Fruit fly (Drosophila melanogaster) whole organism, embryonic: Measurements from ENCODE around the gene CG13659.
A peak's percentile ranks its signal among the peaks of the same experiment; 100 is the strongest.

Experiments
- Asciz ChIP-seq: fragments of 200-800 bp; sonication (Bioruptor generic); optimal IDR thresholded peaks from 2 replicates; lab custom pipeline; 2017; ENCODE audit warnings: missing biosample characterization, mild to moderate bottlenecking, missing genetic modification characterization, missing genetic modification reagents
- Atf-2 ChIP-seq: fragments of 200-800 bp; sonication (Bioruptor generic); optimal IDR thresholded peaks from 2 replicates; lab custom pipeline; 2016; ENCODE audit warnings: missing biosample characterization, missing genetic modification characterization
- CG11696 ChIP-seq: fragments of 200-800 bp; sonication (Bioruptor generic); IDR thresholded peaks from 2 replicates; pipeline ENCODE4 v1.3.6; 2022; ENCODE audit warnings: missing biosample characterization, missing genetic modification characterization
- CG12155 ChIP-seq: fragments of 200-800 bp; sonication (Bioruptor generic); optimal IDR thresholded peaks from 3 replicates; lab custom pipeline; 2016; ENCODE audit warnings: missing biosample characterization, missing genetic modification characterization
- CG13624 ChIP-seq: fragments of 200-800 bp; sonication (Bioruptor generic); optimal IDR thresholded peaks from 2 replicates; lab custom pipeline; 2016; ENCODE audit warnings: missing biosample characterization, missing genetic modification characterization
- CG15479 ChIP-seq: fragments of 200-800 bp; sonication (Bioruptor generic); optimal IDR thresholded peaks from 3 replicates; lab custom pipeline; 2019; ENCODE audit warnings: missing biosample characterization, mild to moderate bottlenecking, missing genetic modification characterization, moderate library complexity
- CG1647 ChIP-seq: fragments of 200-800 bp; sonication (Bioruptor generic); optimal IDR thresholded peaks from 3 replicates; lab custom pipeline; 2016; ENCODE audit warnings: missing biosample characterization, missing genetic modification characterization
- CG16779 ChIP-seq: fragments of 200-800 bp; sonication (Bioruptor generic); IDR thresholded peaks from 2 replicates; pipeline ENCODE4 v1.3.6; 2022; ENCODE audit warnings: missing biosample characterization, missing genetic modification characterization
- CG16813 ChIP-seq: fragments of 200-800 bp; sonication (Bioruptor generic); IDR thresholded peaks from 3 replicates; pipeline ENCODE4 v1.3.6; 2022; ENCODE audit warnings: missing biosample characterization, missing genetic modification characterization; ENCODE audit not compliant: partially characterized antibody
- CG30403 ChIP-seq: fragments of 200-800 bp; sonication (Bioruptor generic); optimal IDR thresholded peaks from 3 replicates; lab custom pipeline; 2016; ENCODE audit warnings: missing biosample characterization, missing genetic modification characterization
- CG31365 ChIP-seq: fragments of 200-800 bp; sonication (Bioruptor generic); optimal IDR thresholded peaks from 2 replicates; lab custom pipeline; 2018; ENCODE audit warnings: missing biosample characterization, mild to moderate bottlenecking, missing genetic modification characterization
- CG32767 ChIP-seq: fragments of 200-800 bp; sonication (Bioruptor generic); IDR thresholded peaks from 2 replicates; pipeline ENCODE4 v1.3.6; 2022; ENCODE audit warnings: missing biosample characterization, missing genetic modification characterization
- CG34224 ChIP-seq: fragments of 200-800 bp; sonication (Bioruptor generic); IDR thresholded peaks from 3 replicates; pipeline ENCODE4 v1.3.6; 2022; ENCODE audit warnings: missing biosample characterization, missing genetic modification characterization; ENCODE audit not compliant: partially characterized antibody
- CG34422 ChIP-seq: fragments of 200-800 bp; sonication (Bioruptor generic); IDR thresholded peaks from 3 replicates; pipeline ENCODE4 v1.3.6; 2022; ENCODE audit warnings: missing biosample characterization, missing genetic modification characterization
- CG43689 ChIP-seq: fragments of 200-800 bp; sonication (Bioruptor generic); IDR thresholded peaks from 2 replicates; pipeline ENCODE4 v1.3.6; 2022; ENCODE audit warnings: missing biosample characterization, missing genetic modification characterization
- CG4730 ChIP-seq: fragments of 200-800 bp; sonication (Bioruptor generic); IDR thresholded peaks from 2 replicates; pipeline ENCODE4 v1.3.6; 2022; ENCODE audit warnings: missing biosample characterization, missing genetic modification characterization
- CG7556 ChIP-seq: fragments of 200-800 bp; sonication (Bioruptor generic); optimal IDR thresholded peaks from 2 replicates; lab custom pipeline; 2017; ENCODE audit warnings: missing biosample characterization, mild to moderate bottlenecking, missing genetic modification characterization
- CG8924 ChIP-seq: fragments of 200-800 bp; optimal IDR thresholded peaks from 3 replicates; lab custom pipeline; 2019; ENCODE audit warnings: missing biosample characterization, mild to moderate bottlenecking, missing genetic modification characterization, moderate library complexity
- CTCF ChIP-seq: fragments of 200-800 bp; sonication (Bioruptor generic); optimal IDR thresholded peaks from 2 replicates; lab custom pipeline; 2017; ENCODE audit warnings: missing biosample characterization, mild to moderate bottlenecking, missing genetic modification characterization, moderate library complexity
- HLH3B ChIP-seq: fragments of 200-800 bp; sonication (Bioruptor generic); IDR thresholded peaks from 2 replicates; pipeline ENCODE4 v1.3.6; 2022; ENCODE audit warnings: missing biosample characterization, missing genetic modification characterization
- Kr ChIP-seq: fragments of 200-800 bp; sonication (Bioruptor generic); optimal IDR thresholded peaks from 2 replicates; lab custom pipeline; 2017; ENCODE audit warnings: missing biosample characterization, mild to moderate bottlenecking, missing genetic modification characterization
- Lhr ChIP-seq: fragments of 200-800 bp; sonication (Bioruptor generic); optimal IDR thresholded peaks from 3 replicates; lab custom pipeline; 2017; ENCODE audit warnings: mild to moderate bottlenecking, missing biosample characterization, missing genetic modification reagents, missing genetic modification characterization
- Lpt ChIP-seq: fragments of >200 bp; optimal IDR thresholded peaks from 2 replicates; lab custom pipeline; 2018; ENCODE audit warnings: missing biosample characterization, missing genetic modification characterization
- Myb ChIP-seq: fragments of 200-800 bp; sonication (Bioruptor generic); optimal IDR thresholded peaks from 2 replicates; lab custom pipeline; 2016; ENCODE audit warnings: missing biosample characterization, missing genetic modification characterization
- Ravus ChIP-seq: fragments of 200-800 bp; sonication (Bioruptor generic); IDR thresholded peaks from 2 replicates; pipeline ENCODE4 v1.3.6; 2022; ENCODE audit warnings: missing biosample characterization, missing genetic modification characterization
- Scr ChIP-seq: fragments of 200-800 bp; sonication (Bioruptor generic); IDR thresholded peaks from 2 replicates; pipeline ENCODE4 v1.3.6; 2022; ENCODE audit warnings: missing biosample characterization, missing genetic modification characterization; ENCODE audit not compliant: partially characterized antibody
- Sry-β ChIP-seq: fragments of 200-800 bp; sonication (Bioruptor generic); optimal IDR thresholded peaks from 2 replicates; lab custom pipeline; 2018; ENCODE audit warnings: missing biosample characterization, mild to moderate bottlenecking, missing genetic modification characterization, moderate library complexity
- Sry-δ ChIP-seq: fragments of 200-800 bp; sonication (Bioruptor generic); optimal IDR thresholded peaks from 2 replicates; lab custom pipeline; 2016; ENCODE audit warnings: missing biosample characterization, missing genetic modification characterization
- Stat92E ChIP-seq, 3 experiments: fragments of >200 bp in 2 of 3; fragments of 200-800 bp in 1 of 3; sonication (Bioruptor generic) in 1 of 3; optimal IDR thresholded peaks; 2 replicates each; lab custom pipeline; 2017 to 2019; ENCODE audit warnings: missing biosample characterization in 3 of 3, missing genetic modification characterization in 3 of 3, mild to moderate bottlenecking in 1 of 3, moderate library complexity in 1 of 3
- az2 ChIP-seq: fragments of 200-800 bp; sonication (Bioruptor generic); optimal IDR thresholded peaks from 3 replicates; lab custom pipeline; 2016; ENCODE audit warnings: missing biosample characterization, missing genetic modification characterization
- btn ChIP-seq: fragments of 200-800 bp; sonication (Bioruptor generic); optimal IDR thresholded peaks from 2 replicates; lab custom pipeline; 2016; ENCODE audit warnings: missing biosample characterization, missing genetic modification characterization
- cato ChIP-seq: fragments of 200-800 bp; sonication (Bioruptor generic); optimal IDR thresholded peaks from 2 replicates; lab custom pipeline; 2016; ENCODE audit warnings: missing biosample characterization, missing genetic modification characterization, borderline replicate concordance
- caup ChIP-seq: fragments of 200-800 bp; sonication (Bioruptor generic); optimal IDR thresholded peaks from 3 replicates; lab custom pipeline; 2017; ENCODE audit warnings: missing biosample characterization, mild to moderate bottlenecking, missing genetic modification characterization, moderate library complexity; ENCODE audit not compliant: severe bottlenecking
- cg ChIP-seq: fragments of 200-800 bp; sonication (Bioruptor generic); optimal IDR thresholded peaks from 3 replicates; lab custom pipeline; 2019; ENCODE audit warnings: missing biosample characterization, mild to moderate bottlenecking, missing genetic modification characterization, moderate library complexity
- dati ChIP-seq: fragments of 200-800 bp; sonication (Bioruptor generic); IDR thresholded peaks from 2 replicates; pipeline ENCODE4 v1.3.6; 2022; ENCODE audit warnings: missing biosample characterization, missing genetic modification characterization
- emc ChIP-seq: fragments of 200-800 bp; sonication (Bioruptor generic); optimal IDR thresholded peaks from 2 replicates; lab custom pipeline; 2016; ENCODE audit warnings: missing biosample characterization, missing genetic modification characterization
- en ChIP-seq: fragments of 200-800 bp; sonication (Bioruptor generic); optimal IDR thresholded peaks from 2 replicates; lab custom pipeline; 2016; ENCODE audit warnings: missing biosample characterization, missing genetic modification characterization
- exex ChIP-seq: fragments of 200-800 bp; sonication (Bioruptor generic); optimal IDR thresholded peaks from 4 replicates; lab custom pipeline; 2018; ENCODE audit warnings: missing biosample characterization, mild to moderate bottlenecking, missing genetic modification characterization, moderate library complexity
- fd3F ChIP-seq: fragments of 200-800 bp; sonication (Bioruptor generic); optimal IDR thresholded peaks from 2 replicates; lab custom pipeline; 2018; ENCODE audit warnings: missing biosample characterization, mild to moderate bottlenecking, missing genetic modification characterization, moderate library complexity
- gcm2 ChIP-seq: fragments of 200-800 bp; sonication (Bioruptor generic); optimal IDR thresholded peaks from 2 replicates; lab custom pipeline; 2016; ENCODE audit warnings: missing biosample characterization, missing genetic modification characterization
- hth ChIP-seq: fragments of >200 bp; optimal IDR thresholded peaks from 2 replicates; lab custom pipeline; 2017; ENCODE audit warnings: inconsistent platforms
- mam ChIP-seq: fragments of 200-800 bp; sonication (Bioruptor generic); optimal IDR thresholded peaks from 3 replicates; lab custom pipeline; 2016; ENCODE audit warnings: missing biosample characterization, missing genetic modification characterization
- repo ChIP-seq: fragments of 200-800 bp; sonication (Bioruptor generic); optimal IDR thresholded peaks from 2 replicates; lab custom pipeline; 2016; ENCODE audit warnings: missing biosample characterization, missing genetic modification characterization
- so ChIP-seq: fragments of 200-800 bp; sonication (Bioruptor generic); IDR thresholded peaks from 3 replicates; pipeline ENCODE4 v1.3.6; 2022; ENCODE audit warnings: missing biosample characterization, missing genetic modification characterization
- sqz ChIP-seq: fragments of 200-800 bp; sonication (Bioruptor generic); optimal IDR thresholded peaks from 3 replicates; lab custom pipeline; 2018; ENCODE audit warnings: missing biosample characterization, mild to moderate bottlenecking, missing genetic modification characterization
- stwl ChIP-seq: fragments of 200-800 bp; sonication (Bioruptor generic); optimal IDR thresholded peaks from 3 replicates; lab custom pipeline; 2018; ENCODE audit warnings: missing biosample characterization, mild to moderate bottlenecking, missing genetic modification characterization, moderate library complexity
- sug ChIP-seq: fragments of 200-800 bp; optimal IDR thresholded peaks from 2 replicates; lab custom pipeline; 2019; ENCODE audit warnings: missing biosample characterization, mild to moderate bottlenecking, missing genetic modification characterization, moderate library complexity
- tll ChIP-seq, 2 experiments: fragments of 200-800 bp in 1 of 2; fragments of >200 bp in 1 of 2; sonication (Bioruptor generic) in 1 of 2; optimal IDR thresholded peaks; 2 replicates each; lab custom pipeline; 2017 to 2019; ENCODE audit warnings: missing biosample characterization in 2 of 2, missing genetic modification characterization in 2 of 2, mild to moderate bottlenecking in 1 of 2, moderate library complexity in 1 of 2
- twi ChIP-seq: fragments of 200-800 bp; optimal IDR thresholded peaks from 2 replicates; lab custom pipeline; 2019; ENCODE audit warnings: missing biosample characterization, mild to moderate bottlenecking, missing genetic modification characterization, moderate library complexity
- vfl ChIP-seq: fragments of 200-800 bp; sonication (Bioruptor generic); optimal IDR thresholded peaks from 2 replicates; lab custom pipeline; 2016; ENCODE audit warnings: missing biosample characterization, missing genetic modification characterization
- zen ChIP-seq: fragments of 200-800 bp; sonication (Bioruptor generic); optimal IDR thresholded peaks from 3 replicates; lab custom pipeline; 2018; ENCODE audit warnings: missing biosample characterization, mild to moderate bottlenecking, missing genetic modification characterization, moderate library complexity

CG13659 gene

DNA sequence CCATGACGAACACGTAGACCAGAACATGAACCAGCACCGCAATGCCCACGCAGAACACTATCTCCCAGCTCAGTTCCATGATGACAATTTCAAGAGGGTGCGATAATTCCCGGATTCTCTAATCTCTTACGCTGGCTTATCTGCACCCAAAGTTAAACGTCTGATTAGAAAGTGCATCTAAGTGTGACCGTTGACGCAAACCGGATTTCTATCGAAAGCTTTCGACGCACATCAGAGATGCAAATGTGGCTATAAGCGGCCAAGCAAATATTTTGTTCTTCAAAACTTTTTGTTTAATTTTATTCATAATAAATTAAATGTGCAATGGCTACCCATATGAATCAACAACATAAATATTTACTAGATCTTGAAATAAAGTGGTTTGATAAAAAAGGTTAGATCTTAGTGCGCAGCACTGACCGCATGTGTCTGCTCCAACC lies 38.3 kb upstream of the CG13659 start, which contains the start of the genes Kdsr and CG11858 (continued):
- TF ChIP-seq so (GFP tag; lab: Robert Waterston, UW), result no peak
- TF ChIP-seq Sry-β, result peak; percentile 99
- TF ChIP-seq cato (GFP tag; lab: Kevin White, UChicago), result no peak
- TF ChIP-seq CG8924 (tag; lab: Kevin White, UChicago), result peak; percentile 58
- TF ChIP-seq CG43689 (GFP tag; lab: Robert Waterston, UW), result 0 out of 2 replicates have a peak, but pooled peaks have one; percentile 15
- TF ChIP-seq zen (tag; lab: Kevin White, UChicago), result peak; percentile 51
- TF ChIP-seq exex, result peak; percentile 63
- peak; percentile 37; the same call in 1 of the 2 replicates for TF ChIP-seq CG4730 (GFP tag; lab: Robert Waterston, UW)
- TF ChIP-seq Lhr (GFP tag; lab: Kevin White, UChicago), result peak; percentile 37
- TF ChIP-seq CTCF, result no peak
- TF ChIP-seq gcm2 (GFP tag; lab: Kevin White, UChicago), result peak; percentile 28
- TF ChIP-seq Kr, result no peak
- TF ChIP-seq az2 (GFP tag; lab: Kevin White, UChicago), result peak; percentile 52
- peak; percentile 21; the same call in 1 of the 2 replicates for TF ChIP-seq HLH3B (GFP tag; lab: Robert Waterston, UW)
- TF ChIP-seq caup (GFP tag; lab: Kevin White, UChicago), result peak; percentile 58
- TF ChIP-seq stwl (tag; lab: Kevin White, UChicago), result peak; percentile 9
- TF ChIP-seq Asciz (GFP tag; lab: Kevin White, UChicago), result no peak
- peak; percentile 19 for TF ChIP-seq CG1647 (GFP tag; lab: Kevin White, UChicago)
- TF ChIP-seq hth, result no peak
- no peak for TF ChIP-seq Stat92E (GFP tag; optimal IDR thresholded peaks at IDR 0.05; lab: Kevin White, UChicago)
- TF ChIP-seq CG32767 (GFP tag; lab: Robert Waterston, UW), result peak; percentile 23; the same call in 1 of the 2 replicates
- no peak for TF ChIP-seq CG16779 (GFP tag; lab: Robert Waterston, UW)
- TF ChIP-seq sug, result peak; percentile 70
- peak; percentile 54 for TF ChIP-seq CG12155
- TF ChIP-seq twi, result peak; percentile 30
- TF ChIP-seq emc (GFP tag; lab: Kevin White, UChicago), result no peak
- peak; percentile 51 for TF ChIP-seq Myb
- TF ChIP-seq mam (GFP tag; lab: Kevin White, UChicago), result peak; percentile 48
- no peak for TF ChIP-seq CG7556 (GFP tag; lab: Kevin White, UChicago)
- TF ChIP-seq repo (GFP tag; lab: Kevin White, UChicago), result no peak
- no peak for TF ChIP-seq CG11696 (GFP tag; lab: Robert Waterston, UW)
- TF ChIP-seq CG15479 (GFP tag; lab: Kevin White, UChicago), result no peak
- no peak for TF ChIP-seq CG16813 (GFP tag; lab: Robert Waterston, UW)
- peak; percentile 3 for TF ChIP-seq vfl (GFP tag; lab: Kevin White, UChicago)
- peak; percentile 40 for TF ChIP-seq Scr
- peak; percentile 11; the same call in 1 of the 2 replicates for TF ChIP-seq Ravus (GFP tag; lab: Robert Waterston, UW)
- TF ChIP-seq en, result no peak
- TF ChIP-seq CG34422, result peak; percentile 70; the same call in 2 of the 3 replicates
- peak; percentile 82 for TF ChIP-seq CG30403 (GFP tag; lab: Kevin White, UChicago)
- peak; percentile 61 for TF ChIP-seq CG13624 (GFP tag; lab: Kevin White, UChicago)
- peak; percentile 58 for TF ChIP-seq Sry-δ (GFP tag; lab: Kevin White, UChicago)
- no peak for TF ChIP-seq Atf-2 (GFP tag; lab: Kevin White, UChicago)
- TF ChIP-seq CG34224 (GFP tag; lab: Robert Waterston, UW), result no peak
- no peak for TF ChIP-seq CG31365 (tag; lab: Kevin White, UChicago)
- TF ChIP-seq cg, result no peak
- no peak for TF ChIP-seq Lpt (GFP tag; lab: Kevin White, UChicago)
- TF ChIP-seq dati (GFP tag; lab: Robert Waterston, UW), result no peak
- TF ChIP-seq tll (GFP tag; optimal IDR thresholded peaks at IDR 0.05; lab: Kevin White, UChicago), result no peak
- TF ChIP-seq fd3F, result peak; percentile 47
- no peak for TF ChIP-seq btn
- TF ChIP-seq sqz, result no peak
